Fruit fly (Drosophila melanogaster): ENCODE results near the gene Cog8.

Cog8 gene

DNA sequence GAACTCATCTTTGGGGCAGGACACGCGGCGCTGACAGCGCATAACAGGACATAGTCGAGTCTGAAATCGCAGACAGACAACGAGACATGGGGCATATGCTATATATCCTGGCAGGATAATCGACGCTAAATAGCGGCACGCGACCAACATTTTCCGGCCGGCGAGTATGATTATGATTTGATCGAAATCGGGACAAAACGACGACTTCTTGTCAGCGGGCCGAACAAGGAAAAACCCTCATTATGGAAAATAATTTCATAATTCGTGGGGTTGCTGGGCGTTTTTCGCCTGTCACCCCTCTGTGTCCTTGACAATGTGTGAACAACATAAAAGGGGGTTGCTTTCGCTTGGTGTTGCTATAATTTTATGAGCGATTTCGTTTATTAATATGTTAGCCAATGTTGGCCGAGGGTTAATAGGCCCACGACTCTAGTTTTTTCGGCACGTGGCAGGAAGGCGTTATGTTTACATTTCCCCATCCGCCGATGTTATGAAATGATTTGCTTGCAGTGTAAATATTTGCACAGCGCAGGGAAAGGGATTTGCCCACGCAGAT lies 42.0 kb downstream of the Cog8 start:
- TF ChIP-seq fkh (GFP tag; optimal IDR thresholded peaks at IDR 0.05) (peak; percentile 39), Eip93F (GFP tag; optimal IDR thresholded peaks at IDR 0.05) (no peak)

DNA sequence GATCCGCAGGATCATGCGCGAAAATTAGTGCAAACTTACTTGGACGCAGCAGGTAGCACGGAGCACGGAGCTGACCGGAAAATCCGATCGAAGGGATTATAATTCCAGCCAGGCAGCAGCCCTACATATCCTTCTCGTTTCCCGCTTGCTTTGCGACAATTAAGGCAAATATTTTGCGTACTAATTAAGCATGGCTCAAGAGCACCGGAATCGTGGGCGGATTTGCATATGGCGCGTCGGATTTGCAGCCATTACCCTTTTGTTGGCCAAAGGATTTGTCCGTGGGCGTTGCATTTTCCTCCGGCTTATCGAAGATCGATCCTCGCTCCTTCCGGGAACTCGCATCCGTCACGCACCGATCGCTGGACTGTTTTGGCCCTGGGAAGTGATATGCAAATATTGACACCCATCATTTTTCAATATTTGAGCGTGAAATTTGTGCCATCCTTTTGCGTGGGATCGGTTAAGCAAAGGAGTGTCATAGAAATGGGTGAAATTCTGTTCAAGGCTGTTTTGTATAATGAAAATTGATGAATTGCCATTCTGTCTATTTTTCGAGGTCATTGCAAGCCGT lies 43.1 kb downstream of the Cog8 start:
- TF ChIP-seq Sox15 (GFP tag; optimal IDR thresholded peaks at IDR 0.05) (no peak), CG11902 (GFP tag; optimal IDR thresholded peaks at IDR 0.05) (no peak), CG16779 (tag; optimal IDR thresholded peaks at IDR 0.05) (no peak), CG32006 (GFP tag; optimal IDR thresholded peaks at IDR 0.05) (no peak), CG11294 (GFP tag; IDR thresholded peaks at IDR 0.05) (no peak), fd85E (GFP tag; optimal IDR thresholded peaks at IDR 0.05) (no peak), Sox14 (GFP tag; optimal IDR thresholded peaks at IDR 0.05) (no peak), OdsH (GFP tag; optimal IDR thresholded peaks at IDR 0.05) (no peak), svp (GFP tag) (no peak), Met (GFP tag; optimal IDR thresholded peaks at IDR 0.05) (no peak), achi (GFP tag; optimal IDR thresholded peaks at IDR 0.05) (no peak), CG7368 (GFP tag; optimal IDR thresholded peaks at IDR 0.05) (no peak), esn (GFP tag; optimal IDR thresholded peaks at IDR 0.05) (no peak), CG3919 (GFP tag; optimal IDR thresholded peaks at IDR 0.05) (no peak), CG10631 (GFP tag; optimal IDR thresholded peaks at IDR 0.05) (no peak), CG1621 (tag; optimal IDR thresholded peaks at IDR 0.05) (no peak), dac (GFP tag; optimal IDR thresholded peaks at IDR 0.05) (no peak), Eip93F (GFP tag; optimal IDR thresholded peaks at IDR 0.05) (no peak), Eip78C (GFP tag) (no peak), CG3032 (tag; optimal IDR thresholded peaks at IDR 0.05) (no peak)

DNA sequence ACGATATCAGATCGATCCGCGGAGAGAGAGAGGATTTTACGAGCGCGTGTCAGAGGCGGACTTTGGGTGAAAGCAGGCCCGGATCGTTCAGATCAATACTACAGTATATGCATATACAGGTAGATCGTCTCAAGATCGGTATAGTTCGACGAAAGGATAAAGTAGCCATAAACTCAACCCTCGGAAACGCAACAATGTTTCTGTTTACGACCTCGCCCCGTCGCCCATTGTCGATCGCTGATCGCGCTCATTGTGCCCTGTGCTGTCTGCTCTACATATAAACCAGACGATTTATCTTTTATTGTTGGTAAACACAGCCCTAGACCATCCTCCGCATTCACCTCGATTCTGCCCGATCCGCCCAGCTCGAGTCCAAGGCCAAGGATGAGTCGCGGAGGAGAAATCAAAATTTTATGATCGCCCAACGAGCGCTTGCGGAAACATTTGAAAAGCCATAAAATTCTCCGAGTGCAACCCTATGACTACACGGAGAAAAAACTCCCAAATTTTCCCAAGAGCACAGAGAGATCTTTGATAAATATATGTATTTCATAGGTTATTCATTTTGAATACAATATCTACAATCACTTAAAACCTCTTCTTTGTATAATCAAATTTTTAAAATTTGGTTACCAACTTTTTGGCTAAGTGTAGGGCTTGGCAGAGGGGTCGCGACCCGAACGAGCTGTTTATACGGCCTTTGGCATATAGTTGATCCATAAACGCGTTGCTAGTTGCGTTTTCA lies 46.0 kb downstream of the Cog8 start:
- TF ChIP-seq Hr38 (GFP tag; optimal IDR thresholded peaks at IDR 0.05) (no peak), pdm3 (GFP tag; optimal IDR thresholded peaks at IDR 0.05) (no peak), CG7368 (GFP tag; optimal IDR thresholded peaks at IDR 0.05) (no peak), CG6276 (GFP tag; optimal IDR thresholded peaks at IDR 0.05) (no peak), Hr39 (GFP tag; optimal IDR thresholded peaks at IDR 0.05) (no peak), Lpt (GFP tag; optimal IDR thresholded peaks at IDR 0.05) (no peak), salr (GFP tag; optimal IDR thresholded peaks at IDR 0.05) (no peak), Eip93F (GFP tag; optimal IDR thresholded peaks at IDR 0.05) (no peak)

DNA sequence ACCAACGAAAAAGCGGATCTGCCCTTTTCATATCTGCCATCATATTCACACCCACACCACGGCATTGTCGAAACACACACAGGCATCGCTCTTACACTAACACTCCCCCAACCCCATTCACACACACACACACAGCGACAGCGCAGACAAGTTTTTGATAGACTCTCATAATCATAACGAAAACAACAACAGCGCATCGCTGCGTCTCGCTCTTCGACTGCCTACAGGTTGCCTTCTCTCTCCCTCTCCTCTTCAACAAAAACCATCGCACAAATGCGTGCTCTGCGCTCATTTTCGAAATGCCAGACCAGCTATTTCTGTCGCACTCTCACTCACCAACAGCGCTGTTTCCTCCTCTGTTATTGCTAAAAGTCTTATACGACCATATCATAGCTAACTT lies 51.1 kb downstream of the Cog8 start:
- peak; percentile 17 for TF ChIP-seq CG1621 (tag; optimal IDR thresholded peaks at IDR 0.05)
- peak in 1 of 2 experiments; percentile 40 for TF ChIP-seq ss (GFP tag; optimal IDR thresholded peaks at IDR 0.05)
- TF ChIP-seq Eip78C (GFP tag): no peak
- no peak; the same call in 1 of the 3 replicates for TF ChIP-seq CG8119 (GFP tag; IDR thresholded peaks at IDR 0.05)
- TF ChIP-seq dsx (GFP tag; optimal IDR thresholded peaks at IDR 0.05; ENCODE audit: poor library complexity, severe bottlenecking): peak; percentile 3
- TF ChIP-seq Sox14 (GFP tag; optimal IDR thresholded peaks at IDR 0.05): peak; percentile 15
- no peak for TF ChIP-seq esn (GFP tag; optimal IDR thresholded peaks at IDR 0.05)
- TF ChIP-seq fkh (GFP tag; optimal IDR thresholded peaks at IDR 0.05): peak; percentile 72
- no peak for TF ChIP-seq CG6854 (GFP tag; optimal IDR thresholded peaks at IDR 0.05)
- TF ChIP-seq Blimp-1 (GFP tag; optimal IDR thresholded peaks at IDR 0.05): no peak
- peak; percentile 86 to 95 for TF ChIP-seq salr (GFP tag; optimal IDR thresholded peaks at IDR 0.05)
